Worm (Caenorhabditis elegans): Measurements from ENCODE around the gene clec-31.

The clec-31 gene

ce11 chrV:16840961-16841360, 16.9 kb downstream of the clec-31 start, which contains the start of gene clec-40:
Gene clec-40, minus strand, starts transcription at chrV:16841061.
- TF ChIP-seq unc-62 (GFP tag; optimal IDR thresholded peaks at IDR 0.05) (no peak), blmp-1 (tag; optimal IDR thresholded peaks at IDR 0.05) (no peak), nhr-12 (tag; optimal IDR thresholded peaks at IDR 0.05) (no peak), mab-5 (tag; optimal IDR thresholded peaks at IDR 0.05) (no peak), lin-13 (tag; optimal IDR thresholded peaks at IDR 0.05) (no peak), ceh-43 (GFP tag; optimal IDR thresholded peaks at IDR 0.05) (no peak), lsy-2 (tag; optimal IDR thresholded peaks at IDR 0.05) (no peak), nhr-237 (tag; optimal IDR thresholded peaks at IDR 0.05) (no peak), flh-1 (GFP tag; optimal IDR thresholded peaks at IDR 0.05) (no peak), mep-1 (tag; optimal IDR thresholded peaks at IDR 0.05) (no peak), nhr-2 (tag; optimal IDR thresholded peaks at IDR 0.05) (no peak), ham-2 (GFP tag; optimal IDR thresholded peaks at IDR 0.05) (no peak), snpc-4 (tag; optimal IDR thresholded peaks at IDR 0.05) (no peak), ces-1 (GFP tag; optimal IDR thresholded peaks at IDR 0.05) (no peak), zip-8 (tag; optimal IDR thresholded peaks at IDR 0.05) (no peak)

DNA sequence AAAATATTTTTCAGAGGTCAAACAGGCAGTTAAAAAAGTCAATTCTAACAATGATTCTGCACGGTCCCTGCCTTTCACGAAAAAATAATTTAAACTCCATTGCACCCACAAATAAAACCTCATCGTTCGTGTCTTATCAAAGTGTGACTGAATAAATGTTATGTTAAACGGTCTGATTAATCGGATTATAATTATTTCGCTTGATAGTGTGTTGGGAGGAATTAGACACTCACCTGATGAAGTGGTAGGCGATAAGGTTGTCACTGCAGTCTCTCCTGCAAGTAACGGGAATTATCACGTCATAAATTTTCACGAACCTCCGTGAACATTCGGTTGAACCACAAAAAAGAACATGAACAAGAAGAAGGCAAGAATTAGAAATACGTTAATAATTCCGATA, 17.6 kb downstream of the clec-31 start:
- TF ChIP-seq unc-39 (tag; optimal IDR thresholded peaks at IDR 0.05), result no peak
- TF ChIP-seq flh-1 (GFP tag; optimal IDR thresholded peaks at IDR 0.05), result no peak
- TF ChIP-seq cnd-1 (tag; optimal IDR thresholded peaks at IDR 0.05), result no peak
- no peak for TF ChIP-seq mep-1 (tag; optimal IDR thresholded peaks at IDR 0.05)

DNA sequence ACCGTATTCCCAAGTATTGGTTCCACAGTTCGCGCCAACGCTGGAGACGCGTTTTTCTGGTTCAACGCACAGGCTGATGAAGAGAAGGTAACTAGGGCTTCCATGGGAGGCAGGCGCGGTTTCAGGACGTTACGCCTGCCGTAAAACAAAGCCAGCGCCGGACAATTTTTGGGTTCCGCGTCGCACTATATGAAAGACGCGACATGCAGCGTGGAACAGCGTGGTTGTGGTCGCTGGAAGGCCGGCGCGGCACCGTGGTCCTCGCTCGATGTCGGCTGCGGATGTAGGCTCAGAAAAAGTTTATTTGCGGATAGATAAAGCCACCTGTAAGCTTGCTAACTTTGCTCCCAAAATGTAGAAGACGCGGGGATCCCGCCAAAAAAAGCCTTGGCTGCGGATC, 19.4 kb downstream of the clec-31 start:
- TF ChIP-seq nhr-2 (tag; optimal IDR thresholded peaks at IDR 0.05), result no peak
- no peak for TF ChIP-seq pha-4 (tag; optimal IDR thresholded peaks at IDR 0.05)
- TF ChIP-seq mab-5 (tag; optimal IDR thresholded peaks at IDR 0.05), result no peak
- no peak for TF ChIP-seq tbx-8 (GFP tag; optimal IDR thresholded peaks at IDR 0.05)
- TF ChIP-seq lsy-2 (tag; optimal IDR thresholded peaks at IDR 0.05), result no peak
- no peak for TF ChIP-seq lin-13 (tag; optimal IDR thresholded peaks at IDR 0.05)
- TF ChIP-seq lin-32 (GFP tag; optimal IDR thresholded peaks at IDR 0.05), result no peak
- TF ChIP-seq drap-1 (GFP tag; optimal IDR thresholded peaks at IDR 0.05), result no peak
- no peak for TF ChIP-seq nhr-237 (tag; optimal IDR thresholded peaks at IDR 0.05)
- TF ChIP-seq zip-8 (tag; optimal IDR thresholded peaks at IDR 0.05), result no peak

DNA sequence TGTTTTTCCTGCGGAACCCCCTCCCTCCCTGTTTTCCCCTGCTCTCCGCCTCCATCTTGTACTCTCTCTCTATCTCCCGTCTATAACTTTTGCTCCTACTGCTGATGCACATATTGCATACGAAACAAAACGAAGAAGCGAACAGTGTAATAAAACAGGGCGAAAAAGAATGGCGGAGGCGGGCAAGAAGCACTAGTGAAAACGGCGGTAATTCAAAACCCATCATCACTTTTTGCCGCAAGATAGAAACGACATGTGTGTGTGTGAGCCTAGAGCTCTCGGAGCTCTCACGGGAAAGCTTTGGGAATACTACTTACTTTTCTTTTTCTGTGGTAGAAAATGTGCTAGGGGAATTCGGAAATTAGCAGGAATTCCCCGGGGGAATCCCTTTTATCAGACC, 21.8 kb downstream of the clec-31 start:
- TF ChIP-seq ceh-83 (GFP tag; optimal IDR thresholded peaks at IDR 0.05) (no peak), elt-3 (tag; optimal IDR thresholded peaks at IDR 0.05) (no peak)

DNA sequence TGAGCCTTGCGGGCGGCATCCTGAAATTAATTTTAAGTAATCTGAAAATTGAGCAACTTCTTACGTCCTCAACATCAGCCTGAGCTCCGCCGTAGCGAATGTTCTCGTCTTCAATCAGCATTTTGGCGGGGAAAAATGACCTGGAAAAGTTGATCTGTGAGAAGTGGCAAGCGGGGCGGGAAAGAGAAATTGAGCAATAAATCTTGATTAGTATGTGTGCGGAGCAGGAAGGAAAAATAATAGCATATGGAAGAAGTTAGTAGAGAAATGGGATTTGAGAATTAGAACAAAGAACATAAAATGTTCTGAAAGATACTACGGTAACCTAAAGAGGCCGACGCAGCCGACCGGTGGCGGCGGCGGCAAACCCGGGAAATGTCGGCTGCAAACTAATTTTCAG, 22.9 kb downstream of the clec-31 start, which contains the start of gene tni-3:
Gene tni-3 (minus strand): TSS at position 140 of the 400 bp plus-strand sequence.
- no peak for TF ChIP-seq blmp-1 (tag; optimal IDR thresholded peaks at IDR 0.05)
- no peak for TF ChIP-seq ztf-11 (tag; optimal IDR thresholded peaks at IDR 0.05)
- no peak for TF ChIP-seq lsy-2 (tag; optimal IDR thresholded peaks at IDR 0.05)
- TF ChIP-seq nhr-12 (tag; optimal IDR thresholded peaks at IDR 0.05), result no peak
- no peak for TF ChIP-seq mab-5 (tag; optimal IDR thresholded peaks at IDR 0.05)
- no peak for TF ChIP-seq ceh-83 (GFP tag; optimal IDR thresholded peaks at IDR 0.05)
- no peak for TF ChIP-seq nhr-28 (tag; optimal IDR thresholded peaks at IDR 0.05)
- no peak for TF ChIP-seq ces-1 (GFP tag; optimal IDR thresholded peaks at IDR 0.05)
- TF ChIP-seq tbx-8 (GFP tag; optimal IDR thresholded peaks at IDR 0.05), result no peak
- TF ChIP-seq lin-13 (tag; optimal IDR thresholded peaks at IDR 0.05), result no peak

DNA sequence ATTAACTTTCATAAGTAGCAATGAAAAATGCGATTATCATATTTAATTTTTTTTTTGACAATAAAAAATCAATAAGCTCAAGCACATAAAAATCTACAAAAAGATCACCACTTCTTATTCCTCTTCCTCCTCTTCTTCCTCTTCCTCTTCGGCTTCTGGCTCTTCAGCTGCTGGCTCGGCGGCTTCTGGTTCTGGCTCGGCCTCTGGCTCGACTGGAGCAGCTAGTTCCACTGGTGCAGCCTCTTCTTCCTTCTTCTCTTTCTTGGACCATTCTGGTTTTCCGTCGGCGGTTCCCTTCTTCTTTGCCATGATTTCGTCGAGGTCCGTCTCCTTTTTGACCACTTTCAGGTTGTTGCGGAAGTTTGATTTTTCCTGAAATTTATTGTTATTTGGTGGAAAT, 24.2 kb downstream of the clec-31 start:
- TF ChIP-seq drap-1 (GFP tag; optimal IDR thresholded peaks at IDR 0.05) (no peak), cnd-1 (tag; optimal IDR thresholded peaks at IDR 0.05) (no peak), ceh-83 (GFP tag; optimal IDR thresholded peaks at IDR 0.05) (no peak), lin-32 (GFP tag; optimal IDR thresholded peaks at IDR 0.05) (no peak), nhr-237 (tag; optimal IDR thresholded peaks at IDR 0.05) (no peak)

DNA sequence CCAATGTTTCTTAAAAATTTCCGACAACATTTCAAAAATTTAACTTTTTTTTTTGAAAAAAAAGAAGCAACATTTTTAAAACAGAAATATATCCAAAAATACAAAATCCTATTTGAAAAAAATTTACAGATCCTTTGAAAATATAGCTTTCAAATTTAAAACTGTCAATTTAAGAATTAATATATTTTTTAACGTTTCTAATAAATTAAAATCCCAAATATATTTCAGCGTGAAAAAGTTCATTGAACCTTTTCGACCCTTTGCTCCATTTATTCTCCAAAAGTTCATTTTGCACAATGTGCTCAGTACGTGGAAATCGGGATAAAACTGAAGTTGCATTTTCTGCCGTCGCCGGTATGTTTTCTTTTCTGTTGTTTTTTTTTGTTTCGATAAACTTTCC, 25.0 kb downstream of the clec-31 start, which contains the start of gene phy-3:
Gene phy-3 (plus strand): TSS at position 301 of the 400 bp plus-strand sequence.
- TF ChIP-seq snpc-4 (tag; optimal IDR thresholded peaks at IDR 0.05) (no peak), pha-4 (tag; optimal IDR thresholded peaks at IDR 0.05) (no peak), flh-1 (GFP tag; optimal IDR thresholded peaks at IDR 0.05) (no peak), ceh-39 (tag; optimal IDR thresholded peaks at IDR 0.05) (no peak), unc-120 (tag; optimal IDR thresholded peaks at IDR 0.05; ENCODE audit: poor library complexity, severe bottlenecking) (no peak), mep-1 (tag; optimal IDR thresholded peaks at IDR 0.05) (no peak), blmp-1 (tag; optimal IDR thresholded peaks at IDR 0.05) (no peak)
